Worm (Caenorhabditis elegans): ENCODE results near the gene ugt-10.

Gene ugt-10

DNA sequence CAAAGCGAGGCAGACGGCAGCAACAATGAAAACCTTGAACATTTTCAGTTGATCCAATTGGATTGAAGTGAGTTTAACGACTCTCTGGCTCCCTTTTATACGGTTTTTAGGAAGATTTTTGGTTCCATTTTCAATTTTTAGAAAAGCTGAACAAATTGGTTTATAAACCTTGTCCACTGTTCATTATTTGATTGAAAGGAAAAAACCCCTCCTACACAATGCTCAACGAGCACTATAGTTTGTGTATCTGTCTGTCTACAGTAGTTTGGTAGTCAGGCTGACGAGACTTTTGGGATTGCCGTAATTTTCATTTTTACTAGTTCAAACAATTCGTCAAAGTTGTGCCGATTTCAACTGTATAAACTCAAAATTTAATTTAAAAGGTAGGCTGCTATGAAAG is 20.7 kb downstream of the ugt-10 start, which contains the start of gene T19H12.15:
Gene T19H12.15, minus strand, starts transcription at position 101 of the 400 bp plus-strand sequence.
- TF ChIP-seq lin-54 (GFP tag; optimal IDR thresholded peaks at IDR 0.05) (no peak), ets-4 (GFP tag; optimal IDR thresholded peaks at IDR 0.05) (no peak), aptf-2 (GFP tag; conservative IDR thresholded peaks at IDR 0.05) (no peak), ztf-26 (tag; optimal IDR thresholded peaks at IDR 0.05) (no peak), cebp-2 (GFP tag; IDR thresholded peaks at IDR 0.05) (no peak), lir-1 (GFP tag; conservative IDR thresholded peaks at IDR 0.05) (no peak), snpc-3.4 (tag; optimal IDR thresholded peaks at IDR 0.05) (no peak), akir-1 (GFP tag; optimal IDR thresholded peaks at IDR 0.05) (no peak), ceh-40 (GFP tag; IDR thresholded peaks at IDR 0.05) (no peak), mxl-1 (tag; optimal IDR thresholded peaks at IDR 0.05) (no peak), ztf-18 (tag; optimal IDR thresholded peaks at IDR 0.05) (no peak), nhr-120 (GFP tag; IDR thresholded peaks at IDR 0.05) (no peak), chd-7 (tag; optimal IDR thresholded peaks at IDR 0.05) (no peak)

- TF ChIP-seq nfya-1 (tag; optimal IDR thresholded peaks at IDR 0.05; ENCODE audit: borderline replicate concordance, insufficient read depth) (no peak), ceh-91 (GFP tag; IDR thresholded peaks at IDR 0.05) (no peak), madf-6 (GFP tag; IDR thresholded peaks at IDR 0.05) (no peak), die-1 (tag; optimal IDR thresholded peaks at IDR 0.05) (no peak), egl-18 (GFP tag; IDR thresholded peaks at IDR 0.05) (no peak), chd-7 (tag; optimal IDR thresholded peaks at IDR 0.05) (no peak), him-1 (tag; optimal IDR thresholded peaks at IDR 0.05) (no peak), ztf-28 (GFP tag; IDR thresholded peaks at IDR 0.05) (no peak), F33H1.4 (GFP tag; IDR thresholded peaks at IDR 0.05) (no peak), aptf-2 (GFP tag; conservative IDR thresholded peaks at IDR 0.05) (no peak), B0019.2 (GFP tag; conservative IDR thresholded peaks at IDR 0.05) (no peak), bed-2 (GFP tag; IDR thresholded peaks at IDR 0.05) (no peak), lsy-27 (tag; optimal IDR thresholded peaks at IDR 0.05; ENCODE audit: borderline replicate concordance, insufficient read depth) (no peak), C17E4.6 (GFP tag; IDR thresholded peaks at IDR 0.05) (no peak), ekl-4 (GFP tag; IDR thresholded peaks at IDR 0.05) (no peak), gei-17 (GFP tag; optimal IDR thresholded peaks at IDR 0.05) (no peak), ceh-27 (GFP tag; optimal IDR thresholded peaks at IDR 0.05) (no peak), T26A5.8 (tag; optimal IDR thresholded peaks at IDR 0.05) (no peak), mes-4 (tag; optimal IDR thresholded peaks at IDR 0.05) (no peak), madf-10 (tag; optimal IDR thresholded peaks at IDR 0.05) (no peak)
Observed at ce11 chrV:4877587-4877986, 22.3 kb downstream of the ugt-10 start, which contains the start of gene T19H12.6. TSS of gene T19H12.6 (minus strand) at chrV:4877687.

- TF ChIP-seq F33H1.4 (GFP tag; IDR thresholded peaks at IDR 0.05) = no peak
- no peak for TF ChIP-seq Y56A3A.18 (GFP tag; IDR thresholded peaks at IDR 0.05)
- no peak for TF ChIP-seq dox-1 (GFP tag; IDR thresholded peaks at IDR 0.05)
- TF ChIP-seq dpl-1 (GFP tag; optimal IDR thresholded peaks at IDR 0.05) = no peak
- no peak for TF ChIP-seq hlh-12 (tag; optimal IDR thresholded peaks at IDR 0.05)
- TF ChIP-seq lsl-1 (GFP tag; optimal IDR thresholded peaks at IDR 0.05) = no peak
- TF ChIP-seq cebp-1 (GFP tag; IDR thresholded peaks at IDR 0.05) = no peak
- TF ChIP-seq cebp-1 (tag; optimal IDR thresholded peaks at IDR 0.05) = no peak
- TF ChIP-seq hmg-20 (GFP tag; IDR thresholded peaks at IDR 0.05) = no peak
- no peak for TF ChIP-seq pbrm-1 (GFP tag; IDR thresholded peaks at IDR 0.05)
- no peak for TF ChIP-seq hlh-26 (GFP tag; conservative IDR thresholded peaks at IDR 0.05)
- no peak for TF ChIP-seq ets-4 (GFP tag; optimal IDR thresholded peaks at IDR 0.05)
- no peak for TF ChIP-seq ama-1 (optimal IDR thresholded peaks at IDR 0.05)
- no peak for TF ChIP-seq ama-1 (GFP tag; optimal IDR thresholded peaks at IDR 0.05)
- TF ChIP-seq hsf-1 (GFP tag; IDR thresholded peaks at IDR 0.05) = no peak
- no peak for TF ChIP-seq ztf-22 (GFP tag; optimal IDR thresholded peaks at IDR 0.05)
- no peak for TF ChIP-seq athp-1 (tag; optimal IDR thresholded peaks at IDR 0.05)
Observed at ce11 chrV:4871992-4872391, 27.9 kb downstream of the ugt-10 start, which contains the start of gene srd-33. TSS of gene srd-33 (plus strand) at chrV:4872292.

Measured in whole organism, young adult.